Worm (Caenorhabditis elegans): ENCODE data around the gene C30B5.17.

C30B5.17 gene

DNA sequence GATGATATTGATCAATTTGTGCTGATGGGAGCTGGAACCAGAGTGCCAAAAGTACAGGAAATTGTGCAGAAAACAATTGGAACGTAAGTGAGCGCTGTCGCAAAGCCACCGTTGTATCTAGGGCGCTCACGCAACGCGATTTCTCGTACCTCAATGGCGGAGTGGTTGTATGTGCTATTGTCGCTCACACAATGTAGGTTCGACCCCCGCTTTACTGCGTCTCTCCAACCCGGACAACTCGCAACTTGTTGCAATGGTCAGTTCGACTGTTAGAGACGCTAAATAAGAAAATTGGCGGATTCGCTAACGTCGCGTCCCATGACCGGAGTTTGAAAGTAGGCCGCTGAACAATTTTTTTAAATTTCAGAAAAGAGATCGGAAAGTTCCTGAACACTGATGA is 45.7 kb upstream of the C30B5.17 start (continued):
- no peak; the same call in 1 of the 2 replicates for TF ChIP-seq F26F4.8 (GFP tag; conservative IDR thresholded peaks at IDR 0.05)
- TF ChIP-seq nhr-102 (tag; optimal IDR thresholded peaks at IDR 0.05), result no peak
- TF ChIP-seq ceh-20 (GFP tag; IDR thresholded peaks at IDR 0.05), result 0 out of 2 replicates have a peak, but pooled peaks have one; percentile 30
- no peak for TF ChIP-seq ztf-11 (tag; optimal IDR thresholded peaks at IDR 0.05)
- TF ChIP-seq nhr-48 (tag; optimal IDR thresholded peaks at IDR 0.05), result peak; percentile 30

DNA sequence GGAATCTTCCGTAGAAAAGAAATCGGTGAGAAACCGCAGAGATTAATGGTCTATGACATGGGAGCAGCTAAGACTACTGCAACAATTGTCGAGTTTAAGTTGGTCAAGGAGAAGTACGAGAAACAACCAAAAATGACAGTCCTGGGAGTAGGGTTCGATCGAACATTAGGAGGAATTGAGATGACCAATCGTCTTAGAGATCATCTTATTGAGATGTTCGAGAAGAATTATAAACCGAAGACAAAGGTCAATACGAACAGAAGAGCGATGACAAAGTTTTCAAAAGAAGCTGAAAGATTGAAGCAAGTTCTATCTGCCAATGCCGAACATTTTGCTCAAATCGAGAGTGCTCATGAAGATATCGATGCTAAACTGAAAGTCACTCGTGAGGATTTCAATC is 45.2 kb upstream of the C30B5.17 start:
- no peak for TF ChIP-seq lin-13 (GFP tag; optimal IDR thresholded peaks at IDR 0.05)
- TF ChIP-seq unc-62 (GFP tag; optimal IDR thresholded peaks at IDR 0.05 in 1 of 2), result peak in 1 of 2 experiments; percentile 92
- TF ChIP-seq unc-62 (tag; optimal IDR thresholded peaks at IDR 0.05), result no peak

DNA sequence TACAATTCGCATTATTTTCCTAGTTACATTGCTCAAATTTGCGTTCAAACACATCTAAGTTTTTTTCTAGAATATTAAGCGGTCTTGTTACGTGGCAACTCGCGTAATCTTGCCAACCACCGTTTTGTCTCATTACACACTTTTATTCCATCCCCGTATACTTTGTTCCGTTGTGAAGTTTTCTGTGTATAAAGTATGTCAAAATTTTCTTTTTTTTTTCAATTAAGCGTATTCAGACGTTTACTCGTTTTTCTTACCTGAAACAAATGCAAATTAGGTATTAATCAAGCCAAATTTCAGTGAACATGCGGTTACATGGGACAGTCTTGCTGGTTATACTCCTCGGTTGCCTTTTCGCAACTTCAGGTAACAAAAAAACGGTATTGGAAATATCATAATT is 44.2 kb upstream of the C30B5.17 start, which contains the start of gene T24H7.2:
Gene T24H7.2 (plus strand): TSS at position 301 of the 400 bp plus-strand sequence.
- no peak for TF ChIP-seq unc-130 (GFP tag; optimal IDR thresholded peaks at IDR 0.05)
- no peak for TF ChIP-seq egl-27 (tag; optimal IDR thresholded peaks at IDR 0.05)
- no peak for TF ChIP-seq ZK546.5 (tag; optimal IDR thresholded peaks at IDR 0.05)
- TF ChIP-seq snpc-1.2 (GFP tag; IDR thresholded peaks at IDR 0.05), result no peak
- TF ChIP-seq madf-5 (GFP tag; IDR thresholded peaks at IDR 0.05), result no peak
- no peak for TF ChIP-seq ceh-82 (tag; optimal IDR thresholded peaks at IDR 0.05)
- no peak for TF ChIP-seq saeg-2 (GFP tag; IDR thresholded peaks at IDR 0.05)
- no peak for TF ChIP-seq nhr-28 (tag; optimal IDR thresholded peaks at IDR 0.05)
- TF ChIP-seq ctbp-1 (GFP tag; IDR thresholded peaks at IDR 0.05), result no peak
- TF ChIP-seq T20F7.1 (GFP tag; optimal IDR thresholded peaks at IDR 0.05), result no peak
- TF ChIP-seq aha-1 (tag), result no peak
- no peak for TF ChIP-seq pqm-1 (tag; optimal IDR thresholded peaks at IDR 0.05)
- no peak for TF ChIP-seq lir-3 (tag; optimal IDR thresholded peaks at IDR 0.05)
- no peak for TF ChIP-seq zfp-3 (GFP tag; conservative IDR thresholded peaks at IDR 0.05)
- TF ChIP-seq ceh-28 (tag; optimal IDR thresholded peaks at IDR 0.05), result no peak

DNA sequence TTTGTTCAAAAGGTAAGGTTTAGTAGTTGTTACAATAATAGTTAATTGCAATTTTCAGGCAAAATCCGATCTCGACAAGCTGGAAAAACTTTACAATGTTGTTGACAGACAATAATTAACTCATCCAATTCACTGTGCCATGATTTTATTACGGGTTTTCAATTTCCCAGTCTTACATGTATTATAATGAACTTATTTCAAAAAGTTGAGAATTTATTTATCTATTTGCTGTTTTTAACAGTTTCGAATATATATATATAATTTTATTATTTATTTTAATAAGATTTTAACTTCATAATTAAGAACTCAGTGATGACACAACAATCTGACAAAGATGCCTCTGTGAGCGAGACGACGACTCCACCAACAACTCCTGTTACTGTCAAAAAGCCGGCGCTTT is 43.2 kb upstream of the C30B5.17 start, which contains the start of gene lelo-1:
Gene lelo-1 (plus strand): TSS at position 301 of the 400 bp plus-strand sequence.
- TF ChIP-seq daf-12 (tag; optimal IDR thresholded peaks at IDR 0.05) (no peak), ceh-28 (tag; optimal IDR thresholded peaks at IDR 0.05) (no peak), nhr-237 (tag; optimal IDR thresholded peaks at IDR 0.05) (no peak), mep-1 (tag; optimal IDR thresholded peaks at IDR 0.05) (no peak), egl-43 (GFP tag; IDR thresholded peaks at IDR 0.05) (no peak), fos-1 (tag; optimal IDR thresholded peaks at IDR 0.05) (no peak), R02D3.7 (tag; optimal IDR thresholded peaks at IDR 0.05) (no peak), ceh-62 (tag; optimal IDR thresholded peaks at IDR 0.05) (no peak), spr-3 (GFP tag; optimal IDR thresholded peaks at IDR 0.05) (no peak), nhr-41 (GFP tag; IDR thresholded peaks at IDR 0.05) (no peak)

DNA sequence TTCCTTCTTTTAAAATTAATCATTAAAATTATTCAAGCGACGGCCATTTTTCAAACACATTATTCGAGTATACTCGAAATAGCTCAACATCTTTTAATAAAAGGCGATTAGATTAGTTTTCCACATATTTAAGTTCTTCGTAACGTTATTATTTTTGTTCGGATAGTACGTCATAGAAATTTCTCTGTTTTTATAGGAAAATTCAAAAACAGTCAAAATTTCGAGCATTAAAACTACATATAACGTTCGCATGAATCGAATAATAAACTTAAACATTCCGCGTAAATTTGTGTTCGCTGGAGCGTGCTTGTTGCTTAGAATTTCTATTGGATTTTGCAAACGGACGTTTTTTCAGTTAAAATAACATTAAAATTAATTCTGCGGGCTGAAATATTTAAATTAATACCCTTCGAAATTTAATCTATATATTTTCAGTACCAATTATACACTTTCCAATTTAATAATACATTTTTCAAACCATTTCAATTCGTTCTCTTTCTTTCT is 42.4 kb upstream of the C30B5.17 start, which contains the start of gene blos-4:
Gene blos-4 (plus strand): TSS at position 51 of the 504 bp plus-strand sequence.
- TF ChIP-seq Y105C5A.15 (GFP tag; IDR thresholded peaks at IDR 0.05) (no peak), dpl-1 (GFP tag; optimal IDR thresholded peaks at IDR 0.05) (peak; percentile 58)

ce11 chrII:6244171-6244570 is 41.4 kb upstream of the C30B5.17 start, which contains the start of gene tat-4:
TSS of gene tat-4 (minus strand) at chrII:6244287.
- TF ChIP-seq dve-1 (tag; optimal IDR thresholded peaks at IDR 0.05; ENCODE audit: insufficient read depth), result peak; percentile 12
- TF ChIP-seq arid-1 (GFP tag; conservative IDR thresholded peaks at IDR 0.05), result no peak
- TF ChIP-seq nhr-6 (tag; optimal IDR thresholded peaks at IDR 0.05), result peak; percentile 24
- peak; percentile 81 for TF ChIP-seq nhr-28 (tag; optimal IDR thresholded peaks at IDR 0.05)
- peak; percentile 14 for TF ChIP-seq aha-1 (tag)
- TF ChIP-seq nhr-76 (tag; optimal IDR thresholded peaks at IDR 0.05), result no peak
- no peak for TF ChIP-seq lim-7 (GFP tag; IDR thresholded peaks at IDR 0.05)
- peak; percentile 89 for TF ChIP-seq pqm-1 (tag; optimal IDR thresholded peaks at IDR 0.05)
